Worm (Caenorhabditis elegans) whole organism, L2 larva: ENCODE data around the gene sprp-4.

ENCODE experiments used
- R02D3.7 ChIP-seq: fragments of 150-350 bp; optimal IDR thresholded peaks from 2 replicates; lab custom pipeline; 2014; ENCODE audit warnings: missing biosample characterization, missing genetic modification characterization
- ama-1 ChIP-seq: fragments of 150-350 bp; optimal IDR thresholded peaks from 2 replicates; lab custom pipeline; 2018; ENCODE audit warnings: inconsistent platforms
- egl-27 ChIP-seq: sonication (generic microtip); optimal IDR thresholded peaks from 3 replicates; lab custom pipeline; 2017; ENCODE audit warnings: missing biosample characterization, missing genetic modification reagents, missing genetic modification characterization
- elt-3 ChIP-seq: sonication (generic microtip); optimal IDR thresholded peaks from 2 replicates; lab custom pipeline; 2017; ENCODE audit warnings: missing biosample characterization, missing genetic modification characterization
- lsy-2 ChIP-seq, 2 experiments: fragments of 150-350 bp in 1 of 2; sonication (generic microtip) in 1 of 2; optimal IDR thresholded peaks; 2 replicates each; lab custom pipeline; 2014 to 2017; ENCODE audit warnings: missing biosample characterization in 2 of 2, missing genetic modification characterization in 2 of 2
- nhr-12 ChIP-seq: fragments of 150-350 bp; optimal IDR thresholded peaks from 2 replicates; lab custom pipeline; 2014; ENCODE audit warnings: missing biosample characterization, missing genetic modification characterization
- nhr-237 ChIP-seq: fragments of 150-350 bp; optimal IDR thresholded peaks from 2 replicates; lab custom pipeline; 2014; ENCODE audit warnings: missing biosample characterization, missing genetic modification characterization
- nhr-25 ChIP-seq: fragments of 150-350 bp; sonication (generic microtip); optimal IDR thresholded peaks from 3 replicates; lab custom pipeline; 2014; ENCODE audit warnings: missing biosample characterization, missing genetic modification characterization
- peb-1 ChIP-seq: fragments of 150-350 bp; optimal IDR thresholded peaks from 2 replicates; lab custom pipeline; 2014; ENCODE audit warnings: missing biosample characterization, missing genetic modification characterization
- sem-4 ChIP-seq: fragments of 150-350 bp; optimal IDR thresholded peaks from 2 replicates; lab custom pipeline; 2014; ENCODE audit warnings: missing biosample characterization, missing genetic modification reagents, missing genetic modification characterization
- unc-39 ChIP-seq: fragments of 150-350 bp; optimal IDR thresholded peaks from 2 replicates; lab custom pipeline; 2014; ENCODE audit warnings: missing biosample characterization, missing genetic modification characterization
- zag-1 ChIP-seq: fragments of 150-350 bp; optimal IDR thresholded peaks from 2 replicates; lab custom pipeline; 2014; ENCODE audit warnings: missing biosample characterization, missing genetic modification characterization
- ztf-1 ChIP-seq: fragments of 200-800 bp; sonication (Bioruptor generic); conservative IDR thresholded peaks from 2 replicates; pipeline ENCODE4 v1.3.6; 2022; ENCODE audit warnings: missing genetic modification characterization, missing compliant biosample characterization
- ztf-11 ChIP-seq: sonication (generic microtip); optimal IDR thresholded peaks from 2 replicates; lab custom pipeline; 2017; ENCODE audit warnings: missing biosample characterization, missing genetic modification characterization

DNA sequence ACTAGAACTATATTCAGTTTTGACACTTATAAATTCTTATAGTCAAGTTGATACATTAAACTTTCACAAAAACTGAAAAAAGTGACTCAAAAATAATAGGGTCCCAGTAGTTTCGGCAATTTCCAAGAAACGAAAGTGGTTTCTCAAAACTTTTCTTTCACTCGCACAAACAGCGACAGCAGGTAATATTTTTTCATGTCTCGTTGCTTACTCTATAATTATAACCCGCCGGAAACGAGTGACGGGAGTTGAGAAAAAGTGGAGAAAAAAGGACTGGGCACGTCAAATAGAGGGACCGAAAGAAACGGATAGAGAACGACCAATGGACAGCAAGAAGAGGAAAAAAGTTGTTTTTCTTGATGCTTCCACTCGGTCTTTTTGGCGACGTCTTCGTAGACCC lies 53.5 kb downstream of the sprp-4 start:
- no peak for TF ChIP-seq unc-39 (tag; lab: Kevin White, UChicago)
- no peak for TF ChIP-seq nhr-237 (tag; lab: Kevin White, UChicago)
- TF ChIP-seq ztf-1 (GFP tag; lab: Robert Waterston, UW), result no peak
- no peak for TF ChIP-seq R02D3.7
- TF ChIP-seq nhr-12 (tag; lab: Kevin White, UChicago), result no peak
- no peak for TF ChIP-seq peb-1 (tag; lab: Kevin White, UChicago)
- TF ChIP-seq lsy-2 (tag; optimal IDR thresholded peaks at IDR 0.05; lab: Kevin White, UChicago), result no peak
- TF ChIP-seq sem-4, result no peak
- no peak for TF ChIP-seq ztf-11
- TF ChIP-seq elt-3, result no peak
- TF ChIP-seq ama-1 (lab: Kevin White, UChicago), result no peak
- TF ChIP-seq nhr-25 (tag; lab: Kevin White, UChicago), result no peak
- TF ChIP-seq egl-27, result no peak
- TF ChIP-seq zag-1 (tag; lab: Kevin White, UChicago), result no peak
